Worm (Caenorhabditis elegans) whole organism, young adult: Measurements from ENCODE around the gene rab-21.

Source experiments
- B0035.1 ChIP-seq: sonication (generic microtip); optimal IDR thresholded peaks from 2 replicates; lab custom pipeline; 2016; ENCODE audit warnings: missing genetic modification characterization, mild to moderate bottlenecking, missing compliant biosample characterization, missing genotype, missing genetic modification reagents
- B0336.3 ChIP-seq: fragments of 200-800 bp; sonication (Bioruptor generic); IDR thresholded peaks from 2 replicates; pipeline ENCODE4 v1.3.6; 2022; ENCODE audit warnings: missing genetic modification characterization, missing compliant biosample characterization
- F10E7.11 ChIP-seq: sonication (generic microtip); optimal IDR thresholded peaks from 2 replicates; lab custom pipeline; 2017; ENCODE audit warnings: mild to moderate bottlenecking, missing genetic modification characterization, moderate library complexity, missing compliant biosample characterization
- F49E8.2 ChIP-seq: sonication (generic microtip); optimal IDR thresholded peaks from 3 replicates; lab custom pipeline; 2017; ENCODE audit warnings: missing genetic modification characterization, mild to moderate bottlenecking, missing compliant biosample characterization, antibody characterized with exemption, moderate library complexity; ENCODE audit not compliant: insufficient read depth
- K12H6.12 ChIP-seq: fragments of 200-800 bp; sonication (Bioruptor generic); optimal IDR thresholded peaks from 2 replicates; lab custom pipeline; 2018; ENCODE audit warnings: mild to moderate bottlenecking, missing genetic modification characterization, missing compliant biosample characterization
- Y53G8AR.9 ChIP-seq: fragments of 200-800 bp; sonication (Bioruptor generic); conservative IDR thresholded peaks from 2 replicates; pipeline ENCODE4 v1.3.6; 2022; ENCODE audit warnings: missing genetic modification reagents, missing genetic modification characterization, missing compliant biosample characterization
- ZK185.1 ChIP-seq: sonication (generic microtip); optimal IDR thresholded peaks from 2 replicates; lab custom pipeline; 2016; ENCODE audit warnings: mild to moderate bottlenecking, missing genetic modification characterization, missing compliant biosample characterization; ENCODE audit not compliant: poor library complexity, severe bottlenecking
- ama-1 ChIP-seq, 3 experiments: fragments of 150-350 bp in 1 of 3; sonication (generic microtip) in 2 of 3; optimal IDR thresholded peaks; 2 replicates each; lab custom pipeline; 2014 to 2018; ENCODE audit warnings: missing biosample characterization in 2 of 3, missing genetic modification characterization in 2 of 3, missing genetic modification reagents in 2 of 3
- athp-1 ChIP-seq: sonication (generic microtip); optimal IDR thresholded peaks from 2 replicates; lab custom pipeline; 2017; ENCODE audit warnings: mild to moderate bottlenecking, missing genetic modification characterization, missing compliant biosample characterization
- ceh-58 ChIP-seq: fragments of 200-800 bp; sonication (Bioruptor generic); IDR thresholded peaks from 2 replicates; pipeline ENCODE4 v1.3.6; 2022; ENCODE audit warnings: missing genetic modification characterization, missing compliant biosample characterization
- ceh-79 ChIP-seq: sonication (generic microtip); optimal IDR thresholded peaks from 2 replicates; lab custom pipeline; 2017; ENCODE audit warnings: mild to moderate bottlenecking, missing genetic modification characterization, missing compliant biosample characterization
- chd-7 ChIP-seq: sonication (generic microtip); optimal IDR thresholded peaks from 2 replicates; lab custom pipeline; 2016; ENCODE audit warnings: mild to moderate bottlenecking, missing genetic modification characterization, moderate library complexity, missing compliant biosample characterization
- dox-1 ChIP-seq: fragments of 200-800 bp; sonication (Bioruptor generic); IDR thresholded peaks from 2 replicates; pipeline ENCODE4 v1.3.6; 2022; ENCODE audit warnings: missing genetic modification reagents, missing genetic modification characterization, missing compliant biosample characterization
- dpff-1 ChIP-seq: sonication (generic microtip); optimal IDR thresholded peaks from 2 replicates; lab custom pipeline; 2017; ENCODE audit warnings: mild to moderate bottlenecking, missing genetic modification characterization, missing compliant biosample characterization
- dpl-1 ChIP-seq: fragments of 150-350 bp; optimal IDR thresholded peaks from 2 replicates; lab custom pipeline; 2014; ENCODE audit warnings: missing biosample characterization, missing genetic modification reagents, missing genetic modification characterization
- efl-1 ChIP-seq: fragments of 150-350 bp; optimal IDR thresholded peaks from 2 replicates; lab custom pipeline; 2014; ENCODE audit warnings: missing biosample characterization, missing genetic modification reagents, missing genetic modification characterization
- egrh-3 ChIP-seq: fragments of 200-800 bp; sonication (Bioruptor generic); IDR thresholded peaks from 2 replicates; pipeline ENCODE4 v1.3.6; 2022; ENCODE audit warnings: missing genetic modification reagents, missing genetic modification characterization, missing compliant biosample characterization
- hlh-12 ChIP-seq: sonication (generic microtip); optimal IDR thresholded peaks from 2 replicates; lab custom pipeline; 2016; ENCODE audit warnings: missing genetic modification characterization, missing compliant biosample characterization
- hrde-1 ChIP-seq: sonication (generic microtip); optimal IDR thresholded peaks from 2 replicates; lab custom pipeline; 2016; ENCODE audit warnings: missing genetic modification characterization, mild to moderate bottlenecking, missing compliant biosample characterization, moderate library complexity, missing genotype, missing genetic modification reagents, borderline replicate concordance
- lag-1 ChIP-seq: fragments of 200-800 bp; sonication (Bioruptor generic); IDR thresholded peaks from 2 replicates; pipeline ENCODE4 v1.3.6; 2022; ENCODE audit warnings: missing genetic modification reagents, missing genetic modification characterization, missing compliant biosample characterization
- lsl-1 ChIP-seq: fragments of 200-800 bp; sonication (Bioruptor generic); optimal IDR thresholded peaks from 2 replicates; lab custom pipeline; 2018; ENCODE audit warnings: mild to moderate bottlenecking, missing genetic modification characterization, moderate library complexity, missing compliant biosample characterization
- madf-3 ChIP-seq: fragments of 200-800 bp; sonication (Bioruptor generic); IDR thresholded peaks from 2 replicates; pipeline ENCODE4 v1.3.6; 2022; ENCODE audit warnings: missing genetic modification reagents, missing genetic modification characterization, missing compliant biosample characterization
- madf-6 ChIP-seq: fragments of 200-800 bp; sonication (Bioruptor generic); IDR thresholded peaks from 2 replicates; pipeline ENCODE4 v1.3.6; 2022; ENCODE audit warnings: missing genetic modification reagents, missing genetic modification characterization, missing compliant biosample characterization
- madf-8 ChIP-seq: fragments of 200-800 bp; sonication (Bioruptor generic); conservative IDR thresholded peaks from 2 replicates; pipeline ENCODE4 v1.3.6; 2022; ENCODE audit warnings: missing genetic modification reagents, missing genetic modification characterization, missing compliant biosample characterization
- mxl-1 ChIP-seq: sonication (generic microtip); optimal IDR thresholded peaks from 2 replicates; lab custom pipeline; 2016; ENCODE audit warnings: missing genetic modification characterization, missing compliant biosample characterization
- nhr-90 ChIP-seq: sonication (generic microtip); optimal IDR thresholded peaks from 2 replicates; lab custom pipeline; 2016; ENCODE audit warnings: missing genotype, mild to moderate bottlenecking, missing genetic modification characterization, missing compliant biosample characterization
- rcor-1 ChIP-seq: fragments of 200-800 bp; sonication (Bioruptor generic); IDR thresholded peaks from 2 replicates; pipeline ENCODE4 v1.3.6; 2022; ENCODE audit warnings: missing genetic modification reagents, missing genetic modification characterization, missing compliant biosample characterization
- rpc-1 ChIP-seq, 2 experiments: fragments of 150-350 bp in 1 of 2; sonication (generic microtip) in 1 of 2; optimal IDR thresholded peaks; 2 replicates each; lab custom pipeline; 2014 to 2018; ENCODE audit warnings: missing biosample characterization in 1 of 2, missing genetic modification characterization in 1 of 2, missing genetic modification reagents in 1 of 2, missing genotype in 1 of 2
- snpc-1.3 ChIP-seq: sonication (generic microtip); optimal IDR thresholded peaks from 2 replicates; lab custom pipeline; 2017; ENCODE audit warnings: missing genetic modification characterization, mild to moderate bottlenecking, missing compliant biosample characterization, antibody characterized with exemption, moderate library complexity, missing genotype, missing genetic modification reagents; ENCODE audit not compliant: insufficient read depth
- somi-1 ChIP-seq: fragments of 200-800 bp; sonication (Bioruptor generic); optimal IDR thresholded peaks from 2 replicates; lab custom pipeline; 2018; ENCODE audit warnings: mild to moderate bottlenecking, missing genetic modification characterization, missing compliant biosample characterization
- tbp1 ChIP-seq: fragments of 200-800 bp; sonication (Bioruptor generic); optimal IDR thresholded peaks from 2 replicates; lab custom pipeline; 2018; ENCODE audit warnings: mild to moderate bottlenecking, missing genetic modification characterization, missing compliant biosample characterization
- tlf-1 ChIP-seq: fragments of 200-800 bp; sonication (Bioruptor generic); optimal IDR thresholded peaks from 2 replicates; lab custom pipeline; 2018; ENCODE audit warnings: mild to moderate bottlenecking, missing genetic modification characterization, missing compliant biosample characterization
- xnd-1 ChIP-seq: sonication (generic microtip); optimal IDR thresholded peaks from 2 replicates; lab custom pipeline; 2016; ENCODE audit warnings: missing genotype, missing genetic modification reagents, missing genetic modification characterization, missing compliant biosample characterization
- ztf-25 ChIP-seq: fragments of 200-800 bp; sonication (Bioruptor generic); IDR thresholded peaks from 2 replicates; pipeline ENCODE4 v1.3.6; 2022; ENCODE audit warnings: missing genetic modification reagents, missing genetic modification characterization, missing compliant biosample characterization
- ztf-26 ChIP-seq: sonication (generic microtip); optimal IDR thresholded peaks from 2 replicates; lab custom pipeline; 2017; ENCODE audit warnings: missing genetic modification characterization, missing compliant biosample characterization
- ztf-3 ChIP-seq: fragments of 200-800 bp; sonication (Bioruptor generic); optimal IDR thresholded peaks from 2 replicates; lab custom pipeline; 2018; ENCODE audit warnings: mild to moderate bottlenecking, missing genetic modification characterization, missing compliant biosample characterization

The rab-21 gene

ce11 chrII:8703729-8704128 lies 11.1 kb downstream of the rab-21 start, which contains the start of gene ceh-7:
TSS of gene ceh-7 (minus strand) at chrII:8703829.
- TF ChIP-seq rcor-1 (GFP tag; lab: Robert Waterston, UW) (no peak), F49E8.2 (no peak), athp-1 (no peak), somi-1 (GFP tag; lab: Kevin White, UChicago) (no peak), efl-1 (GFP tag; lab: Kevin White, UChicago) (no peak), dpl-1 (no peak), egrh-3 (GFP tag; lab: Robert Waterston, UW) (no peak), ama-1 (optimal IDR thresholded peaks at IDR 0.05; lab: Kevin White, UChicago) (no peak), ama-1 (GFP tag; optimal IDR thresholded peaks at IDR 0.05; lab: Kevin White, UChicago) (no peak)

- TF ChIP-seq B0336.3 (GFP tag; lab: Robert Waterston, UW) (no peak), rpc-1 (optimal IDR thresholded peaks at IDR 0.05; lab: Kevin White, UChicago) (no peak), rpc-1 (tag; optimal IDR thresholded peaks at IDR 0.05; lab: Kevin White, UChicago) (no peak), chd-7 (tag; lab: Kevin White, UChicago) (no peak), mxl-1 (tag; lab: Kevin White, UChicago) (no peak), lag-1 (no peak), K12H6.12 (no peak), B0035.1 (no peak), ztf-26 (tag; lab: Kevin White, UChicago) (no peak), hlh-12 (tag; lab: Kevin White, UChicago) (no peak), madf-8 (GFP tag; lab: Robert Waterston, UW) (no peak), athp-1 (no peak), nhr-90 (tag; lab: Kevin White, UChicago) (no peak), ZK185.1 (no peak), tlf-1 (GFP tag; lab: Kevin White, UChicago) (no peak), ztf-3 (GFP tag; lab: Kevin White, UChicago) (no peak), ztf-25 (GFP tag; lab: Robert Waterston, UW) (no peak), F10E7.11 (tag; lab: Kevin White, UChicago) (no peak), dox-1 (no peak), tbp1 (GFP tag; lab: Kevin White, UChicago) (no peak)
Observed at ce11 chrII:8701619-8702350, 13.0 kb downstream of the rab-21 start, which contains the start of gene sphk-1. TSS of gene sphk-1 (minus strand) at chrII:8701669.

ce11 chrII:8701059-8701458 lies 13.8 kb downstream of the rab-21 start:
- TF ChIP-seq lsl-1 (GFP tag; lab: Kevin White, UChicago) (peak; percentile 51), dpff-1 (tag; lab: Kevin White, UChicago) (no peak), Y53G8AR.9 (GFP tag; lab: Robert Waterston, UW) (no peak), snpc-1.3 (tag; lab: Kevin White, UChicago) (no peak), madf-3 (GFP tag; lab: Robert Waterston, UW) (no peak), hrde-1 (tag; lab: Kevin White, UChicago) (no peak), ceh-58 (GFP tag; lab: Robert Waterston, UW) (no peak), madf-6 (peak; percentile 72), xnd-1 (tag; lab: Kevin White, UChicago) (peak; percentile 57), ceh-79 (tag; lab: Kevin White, UChicago) (no peak), madf-8 (GFP tag; lab: Robert Waterston, UW) (peak; percentile 77)
